Worm (Caenorhabditis elegans) whole organism, L4 larva: ENCODE data around the gene sdc-2.

ENCODE experiments used
- F10B5.3 ChIP-seq: sonication (generic microtip); optimal IDR thresholded peaks from 2 replicates; lab custom pipeline; 2016; ENCODE audit warnings: mild to moderate bottlenecking, missing genetic modification characterization, missing compliant biosample characterization
- T20F7.1 ChIP-seq: fragments of 200-800 bp; sonication (Bioruptor generic); optimal IDR thresholded peaks from 2 replicates; lab custom pipeline; 2018; ENCODE audit warnings: mild to moderate bottlenecking, missing genetic modification characterization, missing compliant biosample characterization
- Y105C5A.15 ChIP-seq: fragments of 200-800 bp; sonication (Bioruptor generic); IDR thresholded peaks from 2 replicates; pipeline ENCODE4 v1.3.6; 2022; ENCODE audit warnings: missing genetic modification characterization, missing compliant biosample characterization
- Y48G9A.11 ChIP-seq: fragments of 200-800 bp; sonication (Bioruptor generic); IDR thresholded peaks from 2 replicates; pipeline ENCODE4 v1.3.6; 2022; ENCODE audit warnings: missing genetic modification reagents, missing genetic modification characterization, missing compliant biosample characterization
- Y5F2A.4 ChIP-seq: fragments of 200-800 bp; sonication (Bioruptor generic); optimal IDR thresholded peaks from 2 replicates; lab custom pipeline; 2018; ENCODE audit warnings: mild to moderate bottlenecking, missing genetic modification characterization, missing compliant biosample characterization
- Y75B8A.6 ChIP-seq: fragments of 200-800 bp; sonication (Bioruptor generic); IDR thresholded peaks from 2 replicates; pipeline ENCODE4 v1.3.6; 2022; ENCODE audit warnings: missing genetic modification reagents, missing genetic modification characterization, missing compliant biosample characterization
- aha-1 ChIP-seq: fragments of 150-350 bp; peaks from one replicate; lab custom pipeline; 2014; ENCODE audit warnings: missing biosample characterization, missing genetic modification characterization
- ama-1 ChIP-seq: fragments of 150-350 bp; optimal IDR thresholded peaks from 2 replicates; lab custom pipeline; 2014; ENCODE audit warnings: inconsistent platforms, mixed read lengths
- arid-1 ChIP-seq: fragments of 200-800 bp; sonication (Bioruptor generic); conservative IDR thresholded peaks from 2 replicates; pipeline ENCODE4 v1.3.6; 2022; ENCODE audit warnings: missing genetic modification reagents, missing genetic modification characterization, missing compliant biosample characterization
- attf-4 ChIP-seq: sonication (generic microtip); optimal IDR thresholded peaks from 3 replicates; lab custom pipeline; 2017; ENCODE audit warnings: missing biosample characterization, missing genetic modification characterization
- ceh-62 ChIP-seq: sonication (generic microtip); optimal IDR thresholded peaks from 2 replicates; lab custom pipeline; 2017; ENCODE audit warnings: missing biosample characterization, missing genetic modification characterization
- ceh-82 ChIP-seq: sonication (generic microtip); optimal IDR thresholded peaks from 2 replicates; lab custom pipeline; 2017; ENCODE audit warnings: missing biosample characterization, missing genetic modification characterization
- daf-12 ChIP-seq: fragments of 150-350 bp; optimal IDR thresholded peaks from 2 replicates; lab custom pipeline; 2014; ENCODE audit warnings: missing biosample characterization, missing genetic modification reagents, missing genetic modification characterization
- duxl-1 ChIP-seq: sonication (generic microtip); optimal IDR thresholded peaks from 2 replicates; lab custom pipeline; 2016; ENCODE audit warnings: mild to moderate bottlenecking, missing genetic modification characterization, moderate library complexity, missing compliant biosample characterization; ENCODE audit not compliant: poor library complexity
- fkh-10 ChIP-seq: fragments of 150-350 bp; optimal IDR thresholded peaks from 2 replicates; lab custom pipeline; 2014; ENCODE audit warnings: missing biosample characterization, missing genetic modification reagents, missing genetic modification characterization
- hif-1 ChIP-seq, 2 experiments: sonication (generic microtip); optimal IDR thresholded peaks; 2 replicates each; lab custom pipeline; 2016 to 2017; ENCODE audit warnings: missing compliant biosample characterization in 2 of 2, missing genetic modification characterization in 2 of 2, missing genetic modification reagents in 2 of 2, missing genotype in 2 of 2, mild to moderate bottlenecking in 1 of 2
- lim-7 ChIP-seq: fragments of 200-800 bp; sonication (Bioruptor generic); IDR thresholded peaks from 2 replicates; pipeline ENCODE4 v1.3.6; 2022; ENCODE audit warnings: missing genetic modification characterization, missing compliant biosample characterization
- madf-5 ChIP-seq, 2 experiments: fragments of 200-800 bp; sonication (Bioruptor generic); IDR thresholded peaks; 2 replicates each; pipeline ENCODE4 v1.3.6; 2022; ENCODE audit warnings: missing compliant biosample characterization in 2 of 2, missing genetic modification characterization in 2 of 2
- mdl-1 ChIP-seq, 2 experiments: fragments of 150-350 bp in 1 of 2; sonication (generic microtip) in 1 of 2; optimal IDR thresholded peaks; 2 replicates each; lab custom pipeline; 2014 to 2017; ENCODE audit warnings: missing biosample characterization in 2 of 2, missing genetic modification characterization in 2 of 2
- mep-1 ChIP-seq: fragments of 150-350 bp; sonication (generic microtip); optimal IDR thresholded peaks from 3 replicates; lab custom pipeline; 2014; ENCODE audit warnings: missing biosample characterization, missing genetic modification characterization
- mes-2 ChIP-seq: sonication (generic microtip); optimal IDR thresholded peaks from 2 replicates; lab custom pipeline; 2016; ENCODE audit warnings: missing genotype, mild to moderate bottlenecking, missing genetic modification characterization, missing compliant biosample characterization; ENCODE audit not compliant: poor library complexity, severe bottlenecking
- nhr-25 ChIP-seq: sonication (generic microtip); optimal IDR thresholded peaks from 2 replicates; lab custom pipeline; 2017; ENCODE audit warnings: missing genetic modification characterization, mild to moderate bottlenecking, missing compliant biosample characterization, antibody characterized with exemption, moderate library complexity, borderline replicate concordance; ENCODE audit not compliant: insufficient read depth
- nhr-42 ChIP-seq: fragments of 200-800 bp; sonication (Bioruptor generic); IDR thresholded peaks from 2 replicates; pipeline ENCODE4 v1.3.6; 2022; ENCODE audit warnings: missing genetic modification characterization, missing compliant biosample characterization
- nhr-6 ChIP-seq: fragments of 150-350 bp; optimal IDR thresholded peaks from 2 replicates; lab custom pipeline; 2014; ENCODE audit warnings: missing biosample characterization, missing genetic modification characterization
- pha-4 ChIP-seq, 2 experiments: fragments of 150-350 bp in 1 of 2; fragments of 200-800 bp in 1 of 2; sonication (Bioruptor generic) in 1 of 2; IDR thresholded peaks in 1 of 2; optimal IDR thresholded peaks in 1 of 2; 2 replicates each; pipeline versions ENCODE4 v1.3.6 to Lab custom; 2014 to 2022; ENCODE audit warnings: missing genetic modification characterization in 2 of 2, missing genetic modification reagents in 2 of 2, missing biosample characterization in 1 of 2, missing compliant biosample characterization in 1 of 2
- pqm-1 ChIP-seq: sonication (generic microtip); optimal IDR thresholded peaks from 2 replicates; lab custom pipeline; 2017; ENCODE audit warnings: missing biosample characterization, missing genetic modification characterization
- set-16 ChIP-seq: fragments of 200-800 bp; sonication (Bioruptor generic); IDR thresholded peaks from 2 replicates; pipeline ENCODE4 v1.3.6; 2022; ENCODE audit warnings: missing genetic modification reagents, missing genetic modification characterization, missing compliant biosample characterization
- snpc-1.2 ChIP-seq: fragments of 200-800 bp; sonication (Bioruptor generic); IDR thresholded peaks from 2 replicates; pipeline ENCODE4 v1.3.6; 2022; ENCODE audit warnings: missing genetic modification reagents, missing genetic modification characterization, missing compliant biosample characterization
- snpc-4 ChIP-seq: fragments of 150-350 bp; optimal IDR thresholded peaks from 2 replicates; lab custom pipeline; 2014; ENCODE audit warnings: missing biosample characterization, missing genetic modification characterization
- spr-1 ChIP-seq: sonication (generic microtip); optimal IDR thresholded peaks from 2 replicates; lab custom pipeline; 2016; ENCODE audit warnings: mild to moderate bottlenecking, missing genetic modification characterization, missing compliant biosample characterization
- spr-3 ChIP-seq: fragments of 200-800 bp; sonication (Bioruptor generic); optimal IDR thresholded peaks from 2 replicates; lab custom pipeline; 2018; ENCODE audit warnings: mild to moderate bottlenecking, missing genetic modification characterization, missing compliant biosample characterization
- unc-62 ChIP-seq, 3 experiments: fragments of 150-350 bp in 1 of 3; sonication (generic microtip); optimal IDR thresholded peaks in 2 of 3; peaks in 1 of 3; 1 replicate in 1 of 3; 2 replicates in 2 of 3; lab custom pipeline; 2014 to 2017; ENCODE audit warnings: missing biosample characterization in 3 of 3, missing genetic modification characterization in 3 of 3, missing genetic modification reagents in 3 of 3, missing genotype in 1 of 3
- zag-1 ChIP-seq: fragments of 150-350 bp; optimal IDR thresholded peaks from 2 replicates; lab custom pipeline; 2014; ENCODE audit warnings: missing biosample characterization, missing genetic modification characterization

Gene sdc-2

ce11 chrX:11482637-11483036, 39.9 kb upstream of the sdc-2 start (continued):
- TF ChIP-seq daf-12 (tag; lab: Kevin White, UChicago) = no peak

- TF ChIP-seq zag-1 (tag; lab: Kevin White, UChicago) (no peak), lim-7 (no peak), spr-3 (GFP tag; lab: Kevin White, UChicago) (no peak), ama-1 (lab: Kevin White, UChicago) (peak; percentile 8), unc-62 (GFP tag; optimal IDR thresholded peaks at IDR 0.05 in 1 of 2; lab: Kevin White, UChicago) (peak in 1 of 2 experiments; percentile 77), unc-62 (tag; optimal IDR thresholded peaks at IDR 0.05; lab: Kevin White, UChicago) (no peak), mdl-1 (tag; optimal IDR thresholded peaks at IDR 0.05; lab: Kevin White, UChicago) (no peak), nhr-42 (no peak), aha-1 (tag; lab: Kevin White, UChicago) (peak; percentile 86), snpc-1.2 (GFP tag; lab: Robert Waterston, UW) (no peak), Y48G9A.11 (GFP tag; lab: Robert Waterston, UW) (no peak), madf-5 (GFP tag; IDR thresholded peaks at IDR 0.05; lab: Robert Waterston, UW) (no peak), pqm-1 (tag; lab: Kevin White, UChicago) (no peak), pha-4 (GFP tag; IDR thresholded peaks at IDR 0.05; lab: Robert Waterston, UW) (no peak), pha-4 (tag; optimal IDR thresholded peaks at IDR 0.05; lab: Kevin White, UChicago) (no peak), attf-4 (no peak), hif-1 (tag; optimal IDR thresholded peaks at IDR 0.05; lab: Kevin White, UChicago) (no peak)
Observed at ce11 chrX:11484027-11484426, 38.5 kb upstream of the sdc-2 start.

- no peak for TF ChIP-seq snpc-4 (tag; lab: Kevin White, UChicago)
- TF ChIP-seq Y105C5A.15 (GFP tag; lab: Robert Waterston, UW) = no peak
- no peak for TF ChIP-seq madf-5 (GFP tag; IDR thresholded peaks at IDR 0.05; lab: Robert Waterston, UW)
- no peak for TF ChIP-seq mep-1 (tag; lab: Kevin White, UChicago)
- TF ChIP-seq ama-1 (lab: Kevin White, UChicago) = no peak
- no peak for TF ChIP-seq spr-1 (tag; lab: Kevin White, UChicago)
- TF ChIP-seq Y5F2A.4 (GFP tag; lab: Kevin White, UChicago) = no peak
- no peak for TF ChIP-seq ceh-82
- no peak for TF ChIP-seq nhr-25 (tag; lab: Kevin White, UChicago)
- TF ChIP-seq pqm-1 (tag; lab: Kevin White, UChicago) = no peak
- no peak for TF ChIP-seq arid-1 (GFP tag; lab: Robert Waterston, UW)
- no peak for TF ChIP-seq nhr-6 (tag; lab: Kevin White, UChicago)
- no peak for TF ChIP-seq mes-2 (tag; lab: Kevin White, UChicago)
- TF ChIP-seq ceh-62 (tag; lab: Kevin White, UChicago) = no peak
- no peak for TF ChIP-seq Y75B8A.6 (GFP tag; lab: Robert Waterston, UW)
Observed at ce11 chrX:11487484-11487883, 35.0 kb upstream of the sdc-2 start, which contains the start of gene spp-9. spp-9 (plus strand) TSS chrX:11487784.

- no peak for TF ChIP-seq nhr-42
- no peak for TF ChIP-seq T20F7.1
- TF ChIP-seq set-16 = no peak
- TF ChIP-seq Y105C5A.15 (GFP tag; lab: Robert Waterston, UW) = no peak
- no peak for TF ChIP-seq fkh-10
- no peak for TF ChIP-seq F10B5.3 (tag; lab: Kevin White, UChicago)
- TF ChIP-seq unc-62 (GFP tag; optimal IDR thresholded peaks at IDR 0.05 in 1 of 2; lab: Kevin White, UChicago) = no peak
- TF ChIP-seq unc-62 (tag; optimal IDR thresholded peaks at IDR 0.05; lab: Kevin White, UChicago) = no peak
- no peak for TF ChIP-seq duxl-1 (tag; lab: Kevin White, UChicago)
- TF ChIP-seq hif-1 (tag; optimal IDR thresholded peaks at IDR 0.05; lab: Kevin White, UChicago) = no peak
Observed at ce11 chrX:11489830-11490229, 32.7 kb upstream of the sdc-2 start, which contains the start of gene spp-21. spp-21 (plus strand) TSS chrX:11490130.
